Fruit fly (Drosophila melanogaster) whole organism: ENCODE data around the gene Ets97D.

ENCODE experiments used
- CG8478 ChIP-seq: fragments of >200 bp; optimal IDR thresholded peaks from 2 replicates; lab custom pipeline; 2018; ENCODE audit warnings: inconsistent platforms
- pan ChIP-seq: fragments of >200 bp; optimal IDR thresholded peaks from 2 replicates; lab custom pipeline; 2017
- usp ChIP-seq: fragments of >200 bp; optimal IDR thresholded peaks from 2 replicates; lab custom pipeline; 2017; ENCODE audit warnings: missing biosample characterization, missing genetic modification characterization, mixed read lengths

DNA sequence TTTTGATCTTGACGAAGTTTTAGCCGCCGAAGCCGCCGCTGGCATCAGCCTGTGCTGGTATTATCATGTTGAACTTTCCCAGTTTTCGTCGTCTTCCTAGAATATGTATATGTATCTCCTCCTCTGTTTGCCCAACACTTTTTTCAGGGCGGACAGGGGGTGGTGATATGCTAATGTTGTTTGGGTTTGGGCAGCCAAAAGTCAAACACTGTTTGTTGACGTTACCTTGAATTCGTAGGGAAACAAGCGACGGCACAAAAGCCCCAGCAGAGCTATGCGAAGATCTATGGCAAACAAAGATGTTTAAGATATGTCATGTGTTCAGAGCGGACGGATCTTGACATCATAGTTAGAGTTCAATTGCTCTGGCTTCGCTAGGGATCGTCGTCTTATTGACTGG lies 3.9 kb downstream of the Ets97D start:
- no peak for TF ChIP-seq CG8478 (lab: Kevin White, UChicago)
- TF ChIP-seq pan (lab: Kevin White, UChicago) = no peak
- no peak for TF ChIP-seq usp (GFP tag; lab: Kevin White, UChicago)
